Fruit fly (Drosophila melanogaster) whole organism, adult: ENCODE results near the gene CG34461.

Experiments
- CG11617 ChIP-seq: fragments of 200-800 bp; sonication (Bioruptor generic); optimal IDR thresholded peaks from 2 replicates; lab custom pipeline; 2017; ENCODE audit warnings: mild to moderate bottlenecking, missing biosample characterization, missing genetic modification reagents, missing genetic modification characterization
- CG1620 ChIP-seq: fragments of 200-800 bp; sonication (Bioruptor generic); optimal IDR thresholded peaks from 2 replicates; lab custom pipeline; 2016; ENCODE audit warnings: missing biosample characterization, missing genetic modification characterization
- CG7045 ChIP-seq: fragments of 200-800 bp; sonication (Bioruptor generic); optimal IDR thresholded peaks from 2 replicates; lab custom pipeline; 2017; ENCODE audit warnings: missing biosample characterization, mild to moderate bottlenecking, missing genetic modification characterization
- CG7101 ChIP-seq: fragments of 200-800 bp; sonication (Bioruptor generic); optimal IDR thresholded peaks from 2 replicates; lab custom pipeline; 2018; ENCODE audit warnings: missing biosample characterization, mild to moderate bottlenecking, missing genetic modification characterization, moderate library complexity
- Clk ChIP-seq: fragments of 200-800 bp; sonication (Bioruptor generic); optimal IDR thresholded peaks from 2 replicates; lab custom pipeline; 2017; ENCODE audit warnings: missing biosample characterization, missing genetic modification characterization
- cic ChIP-seq: fragments of 200-800 bp; sonication (Bioruptor generic); optimal IDR thresholded peaks from 2 replicates; lab custom pipeline; 2017; ENCODE audit warnings: missing biosample characterization, mild to moderate bottlenecking, missing genetic modification characterization, moderate library complexity
- cnc ChIP-seq, 2 experiments: fragments of >200 bp; optimal IDR thresholded peaks; 2 replicates each; lab custom pipeline; 2017
- kay ChIP-seq: fragments of 200-800 bp; sonication (Bioruptor generic); peaks from one replicate; lab custom pipeline; 2016; ENCODE audit warnings: missing biosample characterization, missing genetic modification characterization, borderline replicate concordance
- ovo ChIP-seq: fragments of 200-800 bp; sonication (Bioruptor generic); optimal IDR thresholded peaks from 2 replicates; lab custom pipeline; 2016; ENCODE audit warnings: missing biosample characterization, missing genetic modification characterization
- pad ChIP-seq: fragments of 200-800 bp; sonication (Bioruptor generic); optimal IDR thresholded peaks from 3 replicates; lab custom pipeline; 2017; ENCODE audit warnings: missing biosample characterization, missing genetic modification characterization, mild to moderate bottlenecking, moderate library complexity, missing genetic modification reagents
- toe ChIP-seq: fragments of 200-800 bp; sonication (Bioruptor generic); optimal IDR thresholded peaks from 2 replicates; lab custom pipeline; 2016; ENCODE audit warnings: missing biosample characterization, missing genetic modification characterization

dm6 chr3L:8356196-8356595, 30.5 kb downstream of the CG34461 start, which contains the start of gene Culd:
- TF ChIP-seq pad (no peak), kay (GFP tag; lab: Kevin White, UChicago) (no peak), CG11617 (GFP tag; lab: Kevin White, UChicago) (no peak), toe (no peak), Clk (no peak), CG1620 (GFP tag; lab: Kevin White, UChicago) (no peak), CG7045 (GFP tag; lab: Kevin White, UChicago) (no peak), cnc (optimal IDR thresholded peaks at IDR 0.05; lab: Kevin White, UChicago) (no peak), CG7101 (tag; lab: Kevin White, UChicago) (no peak), cic (no peak), ovo (GFP tag; lab: Kevin White, UChicago) (no peak)
